Worm (Caenorhabditis elegans) whole organism, L1 larva: Measurements from ENCODE around the gene F07H5.13.

ENCODE experiments used
- C16A3.4 ChIP-seq: fragments of 150-350 bp; optimal IDR thresholded peaks from 2 replicates; lab custom pipeline; 2014; ENCODE audit warnings: missing biosample characterization, missing genetic modification characterization
- C34B4.2 ChIP-seq: sonication (generic microtip); optimal IDR thresholded peaks from 2 replicates; lab custom pipeline; 2017; ENCODE audit warnings: mild to moderate bottlenecking, missing genetic modification characterization, missing compliant biosample characterization
- blmp-1 ChIP-seq: fragments of 150-350 bp; optimal IDR thresholded peaks from 2 replicates; lab custom pipeline; 2014; ENCODE audit warnings: missing biosample characterization, missing genetic modification characterization
- ceh-90 ChIP-seq: sonication (generic microtip); optimal IDR thresholded peaks from 2 replicates; lab custom pipeline; 2016; ENCODE audit warnings: missing genetic modification characterization, missing compliant biosample characterization
- dpl-1 ChIP-seq, 3 experiments: fragments of 150-350 bp in 2 of 3; sonication (generic microtip) in 1 of 3; optimal IDR thresholded peaks; 2 replicates each; lab custom pipeline; 2014 to 2017; ENCODE audit warnings: missing biosample characterization in 3 of 3, missing genetic modification characterization in 3 of 3, missing genetic modification reagents in 3 of 3
- elt-3 ChIP-seq, 6 experiments: fragments of 150-350 bp in 1 of 6; sonication (generic microtip); optimal IDR thresholded peaks; 2 replicates each; lab custom pipeline; 2017 to 2018; ENCODE audit warnings: missing biosample characterization in 6 of 6, missing genetic modification characterization in 6 of 6, inconsistent platforms in 1 of 6
- lsy-2 ChIP-seq, 2 experiments: fragments of 150-350 bp; optimal IDR thresholded peaks; 2 replicates each; lab custom pipeline; 2014; ENCODE audit warnings: missing biosample characterization in 2 of 2, missing genetic modification characterization in 2 of 2
- nhr-12 ChIP-seq: sonication (generic microtip); optimal IDR thresholded peaks from 2 replicates; lab custom pipeline; 2017; ENCODE audit warnings: missing biosample characterization, missing genetic modification characterization
- nhr-237 ChIP-seq: fragments of 150-350 bp; optimal IDR thresholded peaks from 2 replicates; lab custom pipeline; 2014; ENCODE audit warnings: missing biosample characterization, missing genetic modification characterization
- nhr-77 ChIP-seq: fragments of 150-350 bp; optimal IDR thresholded peaks from 2 replicates; lab custom pipeline; 2014; ENCODE audit warnings: missing biosample characterization, missing genetic modification characterization
- pag-3 ChIP-seq: sonication (generic microtip); optimal IDR thresholded peaks from 2 replicates; lab custom pipeline; 2017; ENCODE audit warnings: missing genetic modification characterization, mild to moderate bottlenecking, missing compliant biosample characterization, antibody characterized with exemption, borderline replicate concordance; ENCODE audit not compliant: insufficient read depth
- snpc-4 ChIP-seq: fragments of 150-350 bp; optimal IDR thresholded peaks from 2 replicates; lab custom pipeline; 2014; ENCODE audit warnings: missing biosample characterization, missing genetic modification characterization

- TF ChIP-seq lsy-2 (tag; optimal IDR thresholded peaks at IDR 0.05; lab: Kevin White, UChicago): no peak
- TF ChIP-seq snpc-4 (tag; lab: Kevin White, UChicago): no peak
- no peak for TF ChIP-seq C34B4.2 (tag; lab: Kevin White, UChicago)
- TF ChIP-seq nhr-12 (tag; lab: Kevin White, UChicago): no peak
- no peak for TF ChIP-seq dpl-1 (GFP tag; optimal IDR thresholded peaks at IDR 0.05; lab: Kevin White, UChicago)
- no peak for TF ChIP-seq C16A3.4 (tag; lab: Kevin White, UChicago)
- TF ChIP-seq pag-3 (tag; lab: Kevin White, UChicago): no peak
- no peak for TF ChIP-seq nhr-77
- TF ChIP-seq nhr-237 (tag; lab: Kevin White, UChicago): no peak
- TF ChIP-seq elt-3 (tag; optimal IDR thresholded peaks at IDR 0.05; lab: Kevin White, UChicago): peak in 1 of 6 experiments; percentile 23
- TF ChIP-seq blmp-1 (tag; lab: Kevin White, UChicago): no peak
- no peak for TF ChIP-seq ceh-90 (tag; lab: Kevin White, UChicago)
These were observed 22.0 kb downstream of the F07H5.13 start for ce11 chrII:8812346-8812745.
